Worm (Caenorhabditis elegans): Measurements from ENCODE around the gene F44D12.16.

ce11 chrIV:10078003-10078402, 49.1 kb downstream of the F44D12.16 start:
- no peak for TF ChIP-seq lin-54 (GFP tag; optimal IDR thresholded peaks at IDR 0.05)
- TF ChIP-seq somi-1 (GFP tag; optimal IDR thresholded peaks at IDR 0.05) = no peak
- TF ChIP-seq unc-62 (GFP tag; optimal IDR thresholded peaks at IDR 0.05) = no peak
